Worm (Caenorhabditis elegans): Measurements from ENCODE around the gene B0361.3.

The B0361.3 gene

ce11 chrIII:7305649-7305977, 24.4 kb downstream of the B0361.3 start (continued):
- TF ChIP-seq efl-3 (GFP tag; optimal IDR thresholded peaks at IDR 0.05), result no peak
- no peak for TF ChIP-seq ztf-11 (tag; optimal IDR thresholded peaks at IDR 0.05)
- peak in 1 of 2 experiments; percentile 19 for TF ChIP-seq lin-35 (GFP tag; optimal IDR thresholded peaks at IDR 0.05)
- no peak for TF ChIP-seq C04F5.9 (tag; optimal IDR thresholded peaks at IDR 0.05)

ce11 chrIII:7308600-7309109, 27.4 kb downstream of the B0361.3 start, which contains the start of gene acbp-4:
TSS of gene acbp-4 (minus strand) at chrIII:7309109.
- TF ChIP-seq unc-98 (GFP tag; IDR thresholded peaks at IDR 0.05), result no peak

- TF ChIP-seq isw-1 (GFP tag; IDR thresholded peaks at IDR 0.05), result no peak
- no peak for TF ChIP-seq unc-86 (tag; optimal IDR thresholded peaks at IDR 0.05)
- no peak for TF ChIP-seq alr-1 (tag; optimal IDR thresholded peaks at IDR 0.05; ENCODE audit: borderline replicate concordance)
- no peak for TF ChIP-seq irx-1 (tag; optimal IDR thresholded peaks at IDR 0.05)
- no peak for TF ChIP-seq fkh-10 (GFP tag; optimal IDR thresholded peaks at IDR 0.05)
- no peak for TF ChIP-seq elt-2 (tag; optimal IDR thresholded peaks at IDR 0.05)
- TF ChIP-seq aly-2 (tag; optimal IDR thresholded peaks at IDR 0.05), result no peak
- no peak for TF ChIP-seq skn-1 (tag; optimal IDR thresholded peaks at IDR 0.05)
Observed at ce11 chrIII:7310662-7311340, 29.5 kb downstream of the B0361.3 start, which contains the start of the genes F56C9.6 and F56C9.3. TSS of gene F56C9.6 (minus strand) at chrIII:7310773. TSS of gene F56C9.3 (plus strand) at chrIII:7311290.

ce11 chrIII:7314473-7314872, 33.2 kb downstream of the B0361.3 start:
- TF ChIP-seq pqm-1 (tag; optimal IDR thresholded peaks at IDR 0.05) (no peak), ceh-90 (tag; optimal IDR thresholded peaks at IDR 0.05) (no peak)

ce11 chrIII:7314927-7315547, 33.8 kb downstream of the B0361.3 start, which contains the start of gene nspg-6:
TSS of gene nspg-6 (minus strand) at chrIII:7314977.
- TF ChIP-seq unc-62 (GFP tag; optimal IDR thresholded peaks at IDR 0.05), result no peak
- TF ChIP-seq lsy-2 (tag; optimal IDR thresholded peaks at IDR 0.05), result no peak
- TF ChIP-seq elt-2 (tag; optimal IDR thresholded peaks at IDR 0.05), result peak; percentile 14
- TF ChIP-seq C34B4.2 (tag; optimal IDR thresholded peaks at IDR 0.05), result no peak
- TF ChIP-seq dpl-1 (GFP tag; optimal IDR thresholded peaks at IDR 0.05), result no peak
- TF ChIP-seq nhr-47 (tag; optimal IDR thresholded peaks at IDR 0.05), result no peak
- TF ChIP-seq blmp-1 (tag; optimal IDR thresholded peaks at IDR 0.05), result no peak

ce11 chrIII:7317354-7317753, 36.1 kb downstream of the B0361.3 start:
- TF ChIP-seq efl-1 (optimal IDR thresholded peaks at IDR 0.05) (no peak), efl-1 (GFP tag; optimal IDR thresholded peaks at IDR 0.05 in 1 of 2) (peak in 1 of 2 experiments; percentile 47), elt-3 (tag; optimal IDR thresholded peaks at IDR 0.05) (no peak)

ce11 chrIII:7319390-7319789, 38.1 kb downstream of the B0361.3 start, which contains the start of gene F56C9.8:
TSS of gene F56C9.8 (minus strand) at chrIII:7319509.
- TF ChIP-seq efl-1 (optimal IDR thresholded peaks at IDR 0.05) (no peak), efl-1 (GFP tag; optimal IDR thresholded peaks at IDR 0.05 in 1 of 2) (peak in 1 of 2 experiments; percentile 90), ztf-11 (tag; optimal IDR thresholded peaks at IDR 0.05) (no peak)

- TF ChIP-seq lin-15B (tag; optimal IDR thresholded peaks at IDR 0.05) (no peak), ztf-11 (tag; optimal IDR thresholded peaks at IDR 0.05) (no peak), nhr-77 (tag; optimal IDR thresholded peaks at IDR 0.05) (no peak), lin-35 (GFP tag; optimal IDR thresholded peaks at IDR 0.05) (peak in 1 of 2 experiments; percentile 12), ets-5 (GFP tag; IDR thresholded peaks at IDR 0.05) (no peak), irx-1 (tag; optimal IDR thresholded peaks at IDR 0.05) (no peak), nhr-71 (tag; optimal IDR thresholded peaks at IDR 0.05) (peak; percentile 5), elt-2 (tag; optimal IDR thresholded peaks at IDR 0.05) (peak; percentile 40), mef-2 (tag; optimal IDR thresholded peaks at IDR 0.05) (no peak), egl-13 (tag; optimal IDR thresholded peaks at IDR 0.05) (no peak), lin-14 (GFP tag; optimal IDR thresholded peaks at IDR 0.05) (peak; percentile 52), ceh-82 (tag; optimal IDR thresholded peaks at IDR 0.05) (no peak), nhr-85 (tag) (no peak), ceh-90 (tag; optimal IDR thresholded peaks at IDR 0.05) (no peak), nhr-12 (tag; optimal IDR thresholded peaks at IDR 0.05) (no peak), sup-37 (GFP tag; optimal IDR thresholded peaks at IDR 0.05) (no peak), lsy-2 (tag; optimal IDR thresholded peaks at IDR 0.05) (peak in 1 of 2 experiments; percentile 12), lin-13 (GFP tag; optimal IDR thresholded peaks at IDR 0.05) (no peak)
Observed at ce11 chrIII:7322018-7322417, 40.8 kb downstream of the B0361.3 start.

Data from whole organism, L1 larva.